Worm (Caenorhabditis elegans): ENCODE data around the gene srh-122.

DNA sequence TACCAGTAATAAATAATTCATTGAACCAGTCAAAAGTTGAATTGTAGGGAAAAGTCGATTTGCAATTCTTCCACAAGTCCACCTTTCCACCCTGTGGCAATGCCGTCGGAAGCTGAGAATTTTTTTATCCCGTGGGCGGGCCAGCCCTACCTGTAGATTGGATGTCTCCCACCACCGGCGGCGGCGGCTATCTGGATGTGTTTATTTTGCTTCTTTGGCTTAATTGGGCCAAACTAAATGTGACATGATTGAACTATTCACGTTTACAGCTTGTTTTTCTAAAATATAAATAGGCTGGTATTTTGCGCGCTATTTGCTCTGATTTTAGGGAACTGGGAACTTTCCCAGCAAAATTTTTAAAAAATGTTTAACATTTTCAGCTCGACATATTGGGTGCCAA is 33.3 kb downstream of the srh-122 start, which contains the start of gene wrt-8:
- no peak for TF ChIP-seq lsy-2 (tag; optimal IDR thresholded peaks at IDR 0.05)
- no peak for TF ChIP-seq R02D3.7 (tag; optimal IDR thresholded peaks at IDR 0.05)
- no peak for TF ChIP-seq skn-1 (tag; optimal IDR thresholded peaks at IDR 0.05)
- TF ChIP-seq nhr-6 (tag; optimal IDR thresholded peaks at IDR 0.05): no peak
- no peak for TF ChIP-seq jun-1 (tag; optimal IDR thresholded peaks at IDR 0.05)
- no peak for TF ChIP-seq ces-1 (GFP tag; optimal IDR thresholded peaks at IDR 0.05)
- no peak for TF ChIP-seq fkh-10 (GFP tag; optimal IDR thresholded peaks at IDR 0.05)
- TF ChIP-seq nhr-25 (tag; optimal IDR thresholded peaks at IDR 0.05; ENCODE audit: borderline replicate concordance, insufficient read depth): no peak
- TF ChIP-seq zag-1 (tag; optimal IDR thresholded peaks at IDR 0.05): no peak

Measured in whole organism, L4 larva.